Fruit fly (Drosophila melanogaster): ENCODE measurements around the gene FMRFaR.

FMRFaR gene

DNA sequence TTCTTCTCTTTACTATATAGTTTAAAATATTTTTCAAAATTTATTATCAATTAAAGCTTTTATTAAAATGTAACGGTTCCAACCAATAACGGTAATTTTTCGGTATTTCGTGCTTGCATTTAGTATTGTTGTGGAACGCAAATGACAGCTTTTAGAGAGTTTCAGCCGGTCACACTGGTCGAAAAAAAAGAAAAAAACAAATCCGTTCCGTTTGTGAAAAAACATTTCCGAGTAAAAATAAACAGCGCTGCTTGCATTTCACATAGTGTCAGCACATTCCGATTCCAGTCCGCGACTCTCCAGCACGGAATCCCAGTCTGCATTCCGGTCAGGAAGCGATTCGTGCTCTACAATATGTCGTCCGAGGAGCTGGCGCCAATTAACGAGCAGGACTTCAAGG lies 48.7 kb downstream of the FMRFaR start, which contains the start of gene CG32485 (continued):
- peak; percentile 54 for TF ChIP-seq CG3995 (GFP tag; optimal IDR thresholded peaks at IDR 0.05)
- no peak for TF ChIP-seq gt (GFP tag; IDR thresholded peaks at IDR 0.05)
- no peak for TF ChIP-seq lab (GFP tag; optimal IDR thresholded peaks at IDR 0.05)
- TF ChIP-seq CG30403 (GFP tag; optimal IDR thresholded peaks at IDR 0.05), result no peak
- TF ChIP-seq cad (GFP tag; optimal IDR thresholded peaks at IDR 0.05), result no peak
- no peak for TF ChIP-seq CG3838 (GFP tag; optimal IDR thresholded peaks at IDR 0.05)
- no peak for TF ChIP-seq YL-1 (GFP tag; optimal IDR thresholded peaks at IDR 0.05)
- TF ChIP-seq Dip2 (GFP tag; IDR thresholded peaks at IDR 0.05), result no peak
- TF ChIP-seq CG12104 (GFP tag; optimal IDR thresholded peaks at IDR 0.05), result no peak
- peak; percentile 4 for TF ChIP-seq trem (tag; optimal IDR thresholded peaks at IDR 0.05)
- TF ChIP-seq Abd-B (GFP tag; optimal IDR thresholded peaks at IDR 0.05), result no peak
- TF ChIP-seq az2 (GFP tag; optimal IDR thresholded peaks at IDR 0.05), result no peak
- TF ChIP-seq lbe (GFP tag; optimal IDR thresholded peaks at IDR 0.05), result peak; percentile 0
- no peak for TF ChIP-seq CG6813 (GFP tag; optimal IDR thresholded peaks at IDR 0.05)
- TF ChIP-seq CG43689 (GFP tag; IDR thresholded peaks at IDR 0.05), result no peak
- TF ChIP-seq CG42726 (GFP tag; IDR thresholded peaks at IDR 0.05; ENCODE audit: partially characterized antibody), result no peak
- TF ChIP-seq bbx (GFP tag; IDR thresholded peaks at IDR 0.05; ENCODE audit: partially characterized antibody), result 0 out of 2 replicates have a peak, but pooled peaks have one; percentile 31
- no peak for TF ChIP-seq pfk (GFP tag; optimal IDR thresholded peaks at IDR 0.05)
- no peak for TF ChIP-seq p53 (GFP tag; optimal IDR thresholded peaks at IDR 0.05)
- no peak for TF ChIP-seq Awh (GFP tag; IDR thresholded peaks at IDR 0.05)
- no peak for TF ChIP-seq gcm2 (GFP tag; optimal IDR thresholded peaks at IDR 0.05)
- no peak for TF ChIP-seq NfI (GFP tag; optimal IDR thresholded peaks at IDR 0.05)
- TF ChIP-seq CG17829 (tag; optimal IDR thresholded peaks at IDR 0.05), result no peak
- no peak for TF ChIP-seq CG6175 (GFP tag; IDR thresholded peaks at IDR 0.05)
- TF ChIP-seq CG17912 (GFP tag; optimal IDR thresholded peaks at IDR 0.05), result no peak
- TF ChIP-seq cwo (GFP tag; optimal IDR thresholded peaks at IDR 0.05), result no peak
- no peak for TF ChIP-seq cg (GFP tag; optimal IDR thresholded peaks at IDR 0.05)
- TF ChIP-seq CG15601 (tag; optimal IDR thresholded peaks at IDR 0.05), result peak; percentile 86
- TF ChIP-seq row (GFP tag; IDR thresholded peaks at IDR 0.05), result no peak
- TF ChIP-seq CkIIα-i1 (GFP tag; IDR thresholded peaks at IDR 0.05), result no peak
- no peak for TF ChIP-seq btn (GFP tag; optimal IDR thresholded peaks at IDR 0.05)
- no peak for TF ChIP-seq CG15073 (GFP tag; optimal IDR thresholded peaks at IDR 0.05)
- peak; percentile 90 for TF ChIP-seq Myb (GFP tag; optimal IDR thresholded peaks at IDR 0.05)
- TF ChIP-seq HLH54F (GFP tag; optimal IDR thresholded peaks at IDR 0.05), result no peak
- TF ChIP-seq Scr (GFP tag; IDR thresholded peaks at IDR 0.05; ENCODE audit: partially characterized antibody), result no peak
- TF ChIP-seq Nf-YC (tag; optimal IDR thresholded peaks at IDR 0.05), result peak; percentile 63
- TF ChIP-seq Ada2b (GFP tag; IDR thresholded peaks at IDR 0.05), result no peak
- peak; percentile 53; the same call in 1 of the 2 replicates for TF ChIP-seq CG32772 (GFP tag; IDR thresholded peaks at IDR 0.05)
- TF ChIP-seq sob (GFP tag; IDR thresholded peaks at IDR 0.05), result no peak
- TF ChIP-seq caup (GFP tag; optimal IDR thresholded peaks at IDR 0.05; ENCODE audit: severe bottlenecking), result no peak
- no peak for TF ChIP-seq CG13775 (GFP tag; optimal IDR thresholded peaks at IDR 0.05)
- TF ChIP-seq lilli (GFP tag; optimal IDR thresholded peaks at IDR 0.05), result no peak
- no peak for TF ChIP-seq Fer3 (tag; optimal IDR thresholded peaks at IDR 0.05)
- peak; percentile 2 for TF ChIP-seq CG1603 (tag; optimal IDR thresholded peaks at IDR 0.05)
- TF ChIP-seq CG2202 (tag; optimal IDR thresholded peaks at IDR 0.05), result no peak
- TF ChIP-seq stc (GFP tag; IDR thresholded peaks at IDR 0.05), result no peak
- TF ChIP-seq nmo (GFP tag; optimal IDR thresholded peaks at IDR 0.05), result no peak
- TF ChIP-seq chm (GFP tag; IDR thresholded peaks at IDR 0.05), result no peak
- peak; percentile 25 for TF ChIP-seq CG14710 (tag; optimal IDR thresholded peaks at IDR 0.05)
- no peak for TF ChIP-seq Hr78 (GFP tag; optimal IDR thresholded peaks at IDR 0.05)
- TF ChIP-seq yki (optimal IDR thresholded peaks at IDR 0.05), result no peak
- peak; percentile 9 for TF ChIP-seq sd (tag; optimal IDR thresholded peaks at IDR 0.05)
